Fruit fly (Drosophila melanogaster): ENCODE measurements around the gene CG45075.
A peak's percentile ranks its signal among the peaks of the same experiment; 100 is the strongest.

dm6 chr2L:6098479-6099269 lies 7.5 kb downstream of the CG45075 start, which contains the start of gene CG9175:
- TF ChIP-seq CG6808 (GFP tag; optimal IDR thresholded peaks at IDR 0.05) (no peak), Eip78C (GFP tag) (peak; percentile 80), CG31627 (GFP tag; optimal IDR thresholded peaks at IDR 0.05) (peak; percentile 21), CG6276 (GFP tag; optimal IDR thresholded peaks at IDR 0.05) (no peak)

Measured in whole organism, prepupa.